Worm (Caenorhabditis elegans): Measurements from ENCODE around the gene ogdh-1.
A peak's percentile ranks its signal among the peaks of the same experiment; 100 is the strongest.

The ogdh-1 gene

DNA sequence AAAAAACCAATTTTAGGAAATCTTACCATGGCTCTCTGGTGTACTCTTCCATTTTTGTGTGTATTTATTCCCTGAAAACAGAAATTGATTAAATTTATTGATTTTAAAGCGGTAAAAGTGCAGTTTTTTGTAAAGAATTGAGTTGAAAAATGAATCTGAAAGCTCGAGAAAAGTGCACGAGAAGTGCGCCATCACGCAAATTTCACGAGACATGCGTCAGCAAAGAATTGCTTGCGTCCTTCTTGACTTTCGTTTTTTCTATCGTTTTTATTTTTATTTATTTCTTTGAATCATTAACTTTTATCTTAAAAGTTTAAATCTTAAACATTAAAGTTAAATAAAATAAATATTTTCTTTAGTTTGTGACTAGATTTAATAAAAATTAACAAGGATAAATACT lies 41.6 kb upstream of the ogdh-1 start, which contains the start of gene timm-17B.1:
TSS of gene timm-17B.1 (minus strand) at position 71 of the 400 bp plus-strand sequence.
- no peak for TF ChIP-seq ceh-16 (tag; optimal IDR thresholded peaks at IDR 0.05)
- TF ChIP-seq nhr-77 (tag; optimal IDR thresholded peaks at IDR 0.05): no peak
- no peak for TF ChIP-seq pqm-1 (tag; optimal IDR thresholded peaks at IDR 0.05)
- no peak for TF ChIP-seq lin-39 (tag; optimal IDR thresholded peaks at IDR 0.05)
- no peak for TF ChIP-seq sea-2 (GFP tag; optimal IDR thresholded peaks at IDR 0.05)
- TF ChIP-seq zag-1 (tag; optimal IDR thresholded peaks at IDR 0.05): no peak
- peak; percentile 66 for TF ChIP-seq nhr-23 (tag; optimal IDR thresholded peaks at IDR 0.05)
- no peak for TF ChIP-seq ZK546.5 (tag; optimal IDR thresholded peaks at IDR 0.05)
- TF ChIP-seq fos-1 (tag; optimal IDR thresholded peaks at IDR 0.05): no peak
- TF ChIP-seq R02D3.7 (tag; optimal IDR thresholded peaks at IDR 0.05): peak; percentile 73
- TF ChIP-seq hmg-11 (tag; optimal IDR thresholded peaks at IDR 0.05): peak; percentile 45
- no peak for TF ChIP-seq ztf-4 (tag; optimal IDR thresholded peaks at IDR 0.05)
- peak; percentile 13 for TF ChIP-seq nhr-25 (tag; optimal IDR thresholded peaks at IDR 0.05)
- no peak for TF ChIP-seq fkh-2 (tag; optimal IDR thresholded peaks at IDR 0.05)
- peak; percentile 21 for TF ChIP-seq lsy-12 (tag; optimal IDR thresholded peaks at IDR 0.05)
- no peak for TF ChIP-seq nhr-237 (tag; optimal IDR thresholded peaks at IDR 0.05)
- no peak for TF ChIP-seq ceh-9 (tag; optimal IDR thresholded peaks at IDR 0.05)
- TF ChIP-seq aly-2 (tag; optimal IDR thresholded peaks at IDR 0.05): no peak
- no peak for TF ChIP-seq elt-3 (tag; optimal IDR thresholded peaks at IDR 0.05)
- peak; percentile 29 for TF ChIP-seq snpc-4 (tag; optimal IDR thresholded peaks at IDR 0.05)
- no peak for TF ChIP-seq daf-12 (tag; optimal IDR thresholded peaks at IDR 0.05)
- no peak for TF ChIP-seq jun-1 (tag; optimal IDR thresholded peaks at IDR 0.05)
- no peak for TF ChIP-seq fkh-10 (GFP tag; optimal IDR thresholded peaks at IDR 0.05)
- peak; percentile 81 for TF ChIP-seq nfya-1 (tag; optimal IDR thresholded peaks at IDR 0.05; ENCODE audit: insufficient read depth)
- TF ChIP-seq mdl-1 (tag; optimal IDR thresholded peaks at IDR 0.05): no peak
- no peak for TF ChIP-seq unc-39 (tag; optimal IDR thresholded peaks at IDR 0.05)
- no peak for TF ChIP-seq nhr-12 (tag; optimal IDR thresholded peaks at IDR 0.05)
- TF ChIP-seq nhr-43 (tag; optimal IDR thresholded peaks at IDR 0.05; ENCODE audit: poor library complexity, severe bottlenecking): peak; percentile 75
- TF ChIP-seq tbx-2 (tag; optimal IDR thresholded peaks at IDR 0.05): peak; percentile 49
- no peak for TF ChIP-seq unc-62 (GFP tag; optimal IDR thresholded peaks at IDR 0.05)
- no peak for TF ChIP-seq ceh-82 (tag; optimal IDR thresholded peaks at IDR 0.05)
- TF ChIP-seq ztf-11 (tag; optimal IDR thresholded peaks at IDR 0.05): no peak
- no peak for TF ChIP-seq nhr-67 (tag; optimal IDR thresholded peaks at IDR 0.05)
- TF ChIP-seq elt-1 (tag; optimal IDR thresholded peaks at IDR 0.05): no peak
- peak; percentile 79 for TF ChIP-seq pha-4 (tag; optimal IDR thresholded peaks at IDR 0.05)
- TF ChIP-seq nhr-11 (tag; optimal IDR thresholded peaks at IDR 0.05): no peak
- TF ChIP-seq ceh-28 (tag; optimal IDR thresholded peaks at IDR 0.05): peak; percentile 57
- no peak for TF ChIP-seq egl-27 (tag; optimal IDR thresholded peaks at IDR 0.05)
- TF ChIP-seq skn-1 (tag; optimal IDR thresholded peaks at IDR 0.05): peak; percentile 52
- peak; percentile 25 for TF ChIP-seq elt-2 (tag; optimal IDR thresholded peaks at IDR 0.05)
- TF ChIP-seq eor-1 (tag; optimal IDR thresholded peaks at IDR 0.05): no peak
- no peak for TF ChIP-seq ama-1 (optimal IDR thresholded peaks at IDR 0.05)
- no peak for TF ChIP-seq mml-1 (tag; optimal IDR thresholded peaks at IDR 0.05)
- TF ChIP-seq nhr-76 (tag; optimal IDR thresholded peaks at IDR 0.05): no peak
- no peak for TF ChIP-seq nhr-28 (tag; optimal IDR thresholded peaks at IDR 0.05)
- TF ChIP-seq egl-5 (tag; optimal IDR thresholded peaks at IDR 0.05): no peak
- TF ChIP-seq lin-15B (tag; optimal IDR thresholded peaks at IDR 0.05): peak; percentile 76

DNA sequence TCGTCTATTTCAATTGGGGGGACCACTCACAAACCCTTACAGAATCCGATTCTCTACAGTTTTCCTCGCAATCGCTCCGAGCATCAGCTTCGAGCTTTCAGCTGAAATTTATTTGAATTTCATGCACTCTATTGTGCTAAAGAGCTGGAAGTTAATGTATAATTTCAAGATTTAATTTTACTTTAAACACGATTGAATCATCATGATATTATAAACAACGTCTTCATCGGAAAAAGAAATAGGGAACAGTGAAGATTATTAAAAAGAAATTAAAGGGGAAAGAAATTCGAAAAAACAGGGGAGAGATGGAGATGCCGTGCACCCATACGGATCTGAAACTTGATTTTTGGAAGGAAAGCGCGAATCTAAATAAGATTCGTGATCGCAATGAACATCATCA lies 40.4 kb upstream of the ogdh-1 start, which contains the start of gene hoe-1:
TSS of gene hoe-1 (minus strand) at position 101 of the 400 bp plus-strand sequence.
- TF ChIP-seq ztf-11 (tag; optimal IDR thresholded peaks at IDR 0.05) (no peak), nhr-43 (tag; optimal IDR thresholded peaks at IDR 0.05; ENCODE audit: poor library complexity, severe bottlenecking) (no peak), elt-2 (tag; optimal IDR thresholded peaks at IDR 0.05) (no peak), ceh-28 (tag; optimal IDR thresholded peaks at IDR 0.05) (no peak), eor-1 (tag; optimal IDR thresholded peaks at IDR 0.05) (no peak), nhr-25 (tag; optimal IDR thresholded peaks at IDR 0.05) (no peak), nhr-76 (tag; optimal IDR thresholded peaks at IDR 0.05) (no peak), fkh-2 (tag; optimal IDR thresholded peaks at IDR 0.05) (no peak), fos-1 (tag; optimal IDR thresholded peaks at IDR 0.05) (no peak), unc-62 (GFP tag; optimal IDR thresholded peaks at IDR 0.05) (no peak), nhr-77 (tag; optimal IDR thresholded peaks at IDR 0.05) (no peak), aly-2 (tag; optimal IDR thresholded peaks at IDR 0.05) (no peak), ZK546.5 (tag; optimal IDR thresholded peaks at IDR 0.05) (no peak), nhr-23 (tag; optimal IDR thresholded peaks at IDR 0.05) (no peak), ceh-82 (tag; optimal IDR thresholded peaks at IDR 0.05) (no peak), egl-27 (tag; optimal IDR thresholded peaks at IDR 0.05) (no peak), ceh-16 (tag; optimal IDR thresholded peaks at IDR 0.05) (no peak), ztf-4 (tag; optimal IDR thresholded peaks at IDR 0.05) (no peak), skn-1 (tag; optimal IDR thresholded peaks at IDR 0.05) (no peak), tbx-2 (tag; optimal IDR thresholded peaks at IDR 0.05) (no peak)
